Worm (Caenorhabditis elegans): ENCODE results near the gene Y53G8AM.6.

ce11 chrIII:3266602-3267001 is 7.0 kb upstream of the Y53G8AM.6 start, which contains the start of gene Y53G8AM.7:
- TF ChIP-seq him-1 (tag; optimal IDR thresholded peaks at IDR 0.05) (no peak), dao-5 (tag; optimal IDR thresholded peaks at IDR 0.05) (no peak)
